Worm (Caenorhabditis elegans) whole organism, L1 larva: ENCODE results near the gene oac-31.

Experiments
- aha-1 ChIP-seq: fragments of 150-350 bp; optimal IDR thresholded peaks from 2 replicates; lab custom pipeline; 2014; ENCODE audit warnings: missing biosample characterization, missing genetic modification characterization
- ama-1 ChIP-seq: fragments of 150-350 bp; optimal IDR thresholded peaks from 2 replicates; lab custom pipeline; 2014
- egl-27 ChIP-seq, 2 experiments: fragments of 150-350 bp in 1 of 2; sonication (generic microtip); optimal IDR thresholded peaks; 3 replicates each; lab custom pipeline; 2017 to 2018; ENCODE audit warnings: missing biosample characterization in 2 of 2, missing genetic modification characterization in 2 of 2, missing genetic modification reagents in 2 of 2
- fkh-10 ChIP-seq: sonication (generic microtip); optimal IDR thresholded peaks from 2 replicates; lab custom pipeline; 2017; ENCODE audit warnings: missing biosample characterization, missing genetic modification reagents, missing genetic modification characterization
- fkh-4 ChIP-seq: sonication (generic microtip); optimal IDR thresholded peaks from 2 replicates; lab custom pipeline; 2016; ENCODE audit warnings: missing compliant biosample characterization, missing genetic modification characterization, borderline replicate concordance
- jun-1 ChIP-seq: fragments of 150-350 bp; optimal IDR thresholded peaks from 2 replicates; lab custom pipeline; 2014; ENCODE audit warnings: missing biosample characterization, missing genetic modification reagents, missing genetic modification characterization
- lin-39 ChIP-seq: fragments of 150-350 bp; optimal IDR thresholded peaks from 2 replicates; lab custom pipeline; 2014; ENCODE audit warnings: missing biosample characterization, missing genetic modification reagents, missing genetic modification characterization
- lsy-2 ChIP-seq, 2 experiments: fragments of 150-350 bp; optimal IDR thresholded peaks; 2 replicates each; lab custom pipeline; 2014; ENCODE audit warnings: missing biosample characterization in 2 of 2, missing genetic modification characterization in 2 of 2
- nhr-11 ChIP-seq: fragments of 150-350 bp; optimal IDR thresholded peaks from 2 replicates; lab custom pipeline; 2014; ENCODE audit warnings: missing biosample characterization, missing genetic modification characterization
- nhr-237 ChIP-seq: fragments of 150-350 bp; optimal IDR thresholded peaks from 2 replicates; lab custom pipeline; 2014; ENCODE audit warnings: missing biosample characterization, missing genetic modification characterization
- snpc-4 ChIP-seq: fragments of 150-350 bp; optimal IDR thresholded peaks from 2 replicates; lab custom pipeline; 2014; ENCODE audit warnings: missing biosample characterization, missing genetic modification characterization
- unc-62 ChIP-seq: fragments of 150-350 bp; optimal IDR thresholded peaks from 2 replicates; lab custom pipeline; 2014; ENCODE audit warnings: missing biosample characterization, missing genetic modification reagents, missing genetic modification characterization
- ztf-11 ChIP-seq, 2 experiments: sonication (generic microtip); optimal IDR thresholded peaks; 2 replicates each; lab custom pipeline; 2016 to 2017; ENCODE audit warnings: missing genetic modification characterization in 2 of 2, missing biosample characterization in 1 of 2, missing compliant biosample characterization in 1 of 2

DNA sequence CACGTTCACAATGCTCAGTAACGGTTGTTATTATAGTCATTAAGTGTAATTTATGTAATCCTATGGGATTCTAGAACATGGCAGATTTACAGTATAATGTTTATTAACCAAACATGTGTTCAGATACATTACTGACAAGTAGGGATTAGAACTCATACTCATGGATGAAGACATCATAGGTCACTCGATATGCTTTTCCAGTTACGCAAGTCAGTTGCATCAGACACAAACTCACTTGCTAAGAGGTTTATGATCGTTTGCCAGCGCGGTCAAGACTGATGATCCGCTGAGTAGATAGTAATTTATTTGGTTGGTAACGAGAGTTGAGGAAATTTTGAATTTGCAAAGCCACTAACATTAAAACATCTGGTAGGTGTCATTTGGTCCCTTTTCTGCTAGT lies 32.9 kb upstream of the oac-31 start:
- TF ChIP-seq aha-1 (tag; lab: Kevin White, UChicago) = no peak
- TF ChIP-seq egl-27 (tag; optimal IDR thresholded peaks at IDR 0.05; lab: Kevin White, UChicago) = no peak
- TF ChIP-seq lin-39 (tag; lab: Kevin White, UChicago) = no peak
- no peak for TF ChIP-seq lsy-2 (tag; optimal IDR thresholded peaks at IDR 0.05; lab: Kevin White, UChicago)
- no peak for TF ChIP-seq ztf-11 (tag; optimal IDR thresholded peaks at IDR 0.05; lab: Kevin White, UChicago)
- no peak for TF ChIP-seq unc-62 (GFP tag; lab: Kevin White, UChicago)
- TF ChIP-seq fkh-4 (tag; lab: Kevin White, UChicago) = no peak
- no peak for TF ChIP-seq nhr-11 (tag; lab: Kevin White, UChicago)
- no peak for TF ChIP-seq snpc-4 (tag; lab: Kevin White, UChicago)
- TF ChIP-seq nhr-237 (tag; lab: Kevin White, UChicago) = no peak
- no peak for TF ChIP-seq fkh-10 (GFP tag; lab: Kevin White, UChicago)
- no peak for TF ChIP-seq ama-1 (lab: Kevin White, UChicago)
- TF ChIP-seq jun-1 (tag; lab: Kevin White, UChicago) = no peak
